Worm (Caenorhabditis elegans) whole organism, late embryonic: ENCODE measurements around the gene C09G9.1.

Source experiments
- T23F11.4 ChIP-seq: fragments of 200-800 bp; sonication (Bioruptor generic); optimal IDR thresholded peaks from 2 replicates; lab custom pipeline; 2018; ENCODE audit warnings: mild to moderate bottlenecking, missing genetic modification characterization, missing compliant biosample characterization
- ahr-1 ChIP-seq: sonication (generic microtip); optimal IDR thresholded peaks from 2 replicates; lab custom pipeline; 2016; ENCODE audit warnings: missing genetic modification characterization, missing compliant biosample characterization
- ceh-14 ChIP-seq: sonication (generic microtip); optimal IDR thresholded peaks from 2 replicates; lab custom pipeline; 2016; ENCODE audit warnings: missing genotype, missing genetic modification characterization, missing compliant biosample characterization
- ceh-18 ChIP-seq: sonication (generic microtip); optimal IDR thresholded peaks from 2 replicates; lab custom pipeline; 2016; ENCODE audit warnings: missing genetic modification characterization, missing compliant biosample characterization
- ceh-34 ChIP-seq: sonication (generic microtip); optimal IDR thresholded peaks from 2 replicates; lab custom pipeline; 2016; ENCODE audit warnings: mild to moderate bottlenecking, missing genetic modification characterization, missing compliant biosample characterization
- ceh-45 ChIP-seq: fragments of 200-800 bp; sonication (Bioruptor generic); IDR thresholded peaks from 2 replicates; pipeline ENCODE4 v1.3.6; 2022; ENCODE audit warnings: missing genetic modification reagents, missing genetic modification characterization, missing compliant biosample characterization
- ceh-6 ChIP-seq: fragments of 200-800 bp; sonication (Bioruptor generic); optimal IDR thresholded peaks from 2 replicates; lab custom pipeline; 2018; ENCODE audit warnings: mild to moderate bottlenecking, missing genetic modification characterization, missing compliant biosample characterization
- ceh-9 ChIP-seq: sonication (generic microtip); optimal IDR thresholded peaks from 2 replicates; lab custom pipeline; 2016; ENCODE audit warnings: mild to moderate bottlenecking, missing genetic modification characterization, inconsistent platforms, missing compliant biosample characterization
- che-1 ChIP-seq: sonication (generic microtip); optimal IDR thresholded peaks from 2 replicates; lab custom pipeline; 2016; ENCODE audit warnings: mild to moderate bottlenecking, missing genetic modification characterization, missing compliant biosample characterization
- dmd-4 ChIP-seq: sonication (generic microtip); optimal IDR thresholded peaks from 2 replicates; lab custom pipeline; 2016; ENCODE audit warnings: borderline replicate concordance, missing genetic modification characterization, missing compliant biosample characterization
- dve-1 ChIP-seq: sonication (generic microtip); optimal IDR thresholded peaks from 2 replicates; lab custom pipeline; 2017; ENCODE audit warnings: antibody characterized with exemption, mild to moderate bottlenecking, missing genetic modification characterization, missing compliant biosample characterization
- elt-2 ChIP-seq: sonication (generic microtip); optimal IDR thresholded peaks from 2 replicates; lab custom pipeline; 2016; ENCODE audit warnings: missing genetic modification reagents, missing genetic modification characterization, missing compliant biosample characterization
- elt-4 ChIP-seq: sonication (generic microtip); optimal IDR thresholded peaks from 2 replicates; lab custom pipeline; 2016; ENCODE audit warnings: missing genetic modification characterization, missing compliant biosample characterization
- fkh-10 ChIP-seq: fragments of 150-350 bp; optimal IDR thresholded peaks from 2 replicates; lab custom pipeline; 2014; ENCODE audit warnings: missing biosample characterization, missing genetic modification reagents, missing genetic modification characterization
- fkh-6 ChIP-seq: sonication (generic microtip); optimal IDR thresholded peaks from 2 replicates; lab custom pipeline; 2016; ENCODE audit warnings: missing genetic modification characterization, missing compliant biosample characterization
- hlh-13 ChIP-seq: fragments of 200-800 bp; sonication (Bioruptor generic); optimal IDR thresholded peaks from 2 replicates; lab custom pipeline; 2018; ENCODE audit warnings: mild to moderate bottlenecking, missing genetic modification characterization, missing compliant biosample characterization
- lim-6 ChIP-seq: sonication (generic microtip); optimal IDR thresholded peaks from 2 replicates; lab custom pipeline; 2016; ENCODE audit warnings: missing genetic modification characterization, missing compliant biosample characterization
- mec-3 ChIP-seq: sonication (generic microtip); optimal IDR thresholded peaks from 2 replicates; lab custom pipeline; 2016; ENCODE audit warnings: borderline replicate concordance, missing genetic modification characterization, missing compliant biosample characterization
- nfya-1 ChIP-seq: sonication (generic microtip); optimal IDR thresholded peaks from 2 replicates; lab custom pipeline; 2017; ENCODE audit warnings: missing genetic modification characterization, mild to moderate bottlenecking, missing compliant biosample characterization, antibody characterized with exemption, moderate library complexity
- npax-4 ChIP-seq: sonication (generic microtip); optimal IDR thresholded peaks from 2 replicates; lab custom pipeline; 2016; ENCODE audit warnings: missing genetic modification characterization, missing compliant biosample characterization
- pat-9 ChIP-seq: fragments of 200-800 bp; sonication (Bioruptor generic); optimal IDR thresholded peaks from 2 replicates; lab custom pipeline; 2018; ENCODE audit warnings: mild to moderate bottlenecking, missing genetic modification characterization, moderate library complexity, missing compliant biosample characterization
- pha-2 ChIP-seq: sonication (generic microtip); optimal IDR thresholded peaks from 2 replicates; lab custom pipeline; 2017; ENCODE audit warnings: mild to moderate bottlenecking, missing genetic modification characterization, missing compliant biosample characterization
- pqm-1 ChIP-seq: sonication (generic microtip); optimal IDR thresholded peaks from 2 replicates; lab custom pipeline; 2016; ENCODE audit warnings: missing genetic modification characterization, missing compliant biosample characterization
- rnt-1 ChIP-seq: sonication (generic microtip); optimal IDR thresholded peaks from 2 replicates; lab custom pipeline; 2016; ENCODE audit warnings: missing genetic modification characterization, missing compliant biosample characterization
- syd-9 ChIP-seq: sonication (generic microtip); optimal IDR thresholded peaks from 2 replicates; lab custom pipeline; 2016; ENCODE audit warnings: mild to moderate bottlenecking, missing genetic modification characterization, moderate library complexity, missing compliant biosample characterization
- tbx-2 ChIP-seq: sonication (generic microtip); optimal IDR thresholded peaks from 2 replicates; lab custom pipeline; 2016; ENCODE audit warnings: missing genetic modification characterization, missing compliant biosample characterization
- tbx-7 ChIP-seq: sonication (generic microtip); optimal IDR thresholded peaks from 2 replicates; lab custom pipeline; 2016; ENCODE audit warnings: missing genotype, missing genetic modification characterization, missing compliant biosample characterization
- ttx-3 ChIP-seq: sonication (generic microtip); optimal IDR thresholded peaks from 2 replicates; lab custom pipeline; 2016; ENCODE audit warnings: missing genetic modification reagents, missing genetic modification characterization, missing compliant biosample characterization
- unc-55 ChIP-seq: sonication (generic microtip); optimal IDR thresholded peaks from 2 replicates; lab custom pipeline; 2017; ENCODE audit warnings: missing biosample characterization, missing genetic modification reagents, missing genetic modification characterization
- zip-5 ChIP-seq: sonication (generic microtip); optimal IDR thresholded peaks from 2 replicates; lab custom pipeline; 2016; ENCODE audit warnings: missing genetic modification characterization, missing compliant biosample characterization

C09G9.1 gene

ce11 chrIV:8850807-8851206, 14.5 kb downstream of the C09G9.1 start:
- TF ChIP-seq ttx-3 (tag; lab: Kevin White, UChicago) (no peak), tbx-2 (peak; percentile 24), rnt-1 (tag; lab: Kevin White, UChicago) (peak; percentile 5), ceh-18 (peak; percentile 75)

ce11 chrIV:8848983-8849382, 16.3 kb downstream of the C09G9.1 start:
- TF ChIP-seq lim-6 (tag; lab: Kevin White, UChicago): no peak
- no peak for TF ChIP-seq pqm-1
- no peak for TF ChIP-seq elt-4 (tag; lab: Kevin White, UChicago)
- TF ChIP-seq tbx-7: no peak

- TF ChIP-seq pat-9 (tag; lab: Kevin White, UChicago): no peak
Measured at ce11 chrIV:8847918-8848317, 17.4 kb downstream of the C09G9.1 start, which contains the start of gene col-118. Gene col-118 (plus strand): TSS chrIV:8848218.

- TF ChIP-seq elt-2: peak; percentile 59
- TF ChIP-seq syd-9 (tag; lab: Kevin White, UChicago): no peak
- TF ChIP-seq, all 69 proteins: peak for 1
Measured at ce11 chrIV:8845922-8846321, 19.4 kb downstream of the C09G9.1 start.

ce11 chrIV:8844457-8844856, 20.8 kb downstream of the C09G9.1 start, which contains the start of gene T11B7.2:
Gene T11B7.2 (minus strand): TSS chrIV:8844557.
- TF ChIP-seq hlh-13 (GFP tag; lab: Kevin White, UChicago) (no peak), ceh-9 (tag; lab: Kevin White, UChicago) (no peak), fkh-6 (no peak), elt-2 (no peak), zip-5 (tag; lab: Kevin White, UChicago) (no peak), T23F11.4 (no peak), nfya-1 (tag; lab: Kevin White, UChicago) (no peak), fkh-10 (GFP tag; lab: Kevin White, UChicago) (no peak), ceh-14 (tag; lab: Kevin White, UChicago) (no peak), dmd-4 (tag; lab: Kevin White, UChicago) (no peak), che-1 (no peak), ahr-1 (tag; lab: Kevin White, UChicago) (no peak), ceh-34 (no peak), mec-3 (no peak), ceh-45 (no peak), npax-4 (no peak), ceh-6 (GFP tag; lab: Kevin White, UChicago) (no peak), unc-55 (no peak), pha-2 (tag; lab: Kevin White, UChicago) (no peak)

- TF ChIP-seq ceh-34: no peak
- TF ChIP-seq nfya-1 (tag; lab: Kevin White, UChicago): no peak
- TF ChIP-seq, all 69 proteins: peak for 0
Measured at ce11 chrIV:8840161-8840765, 25.0 kb downstream of the C09G9.1 start, which contains the start of the genes T28C6.11 and T11B7.1. Gene T28C6.11 (minus strand): TSS chrIV:8840261. Gene T11B7.1 (plus strand): TSS chrIV:8840715.

- peak; percentile 5 for TF ChIP-seq dve-1 (tag; lab: Kevin White, UChicago)
- TF ChIP-seq ahr-1 (tag; lab: Kevin White, UChicago): no peak
Measured at ce11 chrIV:8830591-8830990, 34.7 kb downstream of the C09G9.1 start, which contains the start of gene T28C6.8. Gene T28C6.8 (minus strand): TSS chrIV:8830727.
